Worm (Caenorhabditis elegans): ENCODE data around the gene F10G2.2.

The F10G2.2 gene

DNA sequence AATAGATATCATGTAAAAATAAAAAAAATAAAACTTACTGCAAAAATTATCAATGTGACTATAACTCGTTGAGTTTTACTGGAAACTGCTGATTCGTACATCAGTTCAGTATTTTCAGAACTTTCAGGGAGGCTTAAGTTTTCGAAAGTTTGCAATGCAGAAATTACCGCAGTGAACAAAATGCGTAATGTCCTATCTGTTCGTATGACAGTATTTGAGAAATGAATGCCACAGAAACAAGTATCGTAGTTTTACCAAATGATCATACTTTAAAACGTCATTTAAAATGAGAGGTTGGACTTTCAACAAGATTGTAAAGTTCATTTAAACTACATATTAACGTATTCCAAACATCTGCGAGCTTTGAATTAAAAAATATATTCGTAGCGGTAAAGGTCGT, 25.7 kb downstream of the F10G2.2 start, which contains the start of gene C03G6.21:
Gene C03G6.21 (minus strand): TSS at position 101 of the 400 bp plus-strand sequence.
- TF ChIP-seq ZK546.5 (tag; optimal IDR thresholded peaks at IDR 0.05) (no peak), mml-1 (tag; optimal IDR thresholded peaks at IDR 0.05) (no peak), unc-39 (tag; optimal IDR thresholded peaks at IDR 0.05) (no peak), ceh-82 (tag; optimal IDR thresholded peaks at IDR 0.05) (no peak), egl-27 (tag; optimal IDR thresholded peaks at IDR 0.05) (no peak), snpc-4 (tag; optimal IDR thresholded peaks at IDR 0.05) (no peak), nhr-12 (tag; optimal IDR thresholded peaks at IDR 0.05) (no peak), ztf-4 (tag; optimal IDR thresholded peaks at IDR 0.05) (no peak), nhr-77 (tag; optimal IDR thresholded peaks at IDR 0.05) (no peak), lin-15B (tag; optimal IDR thresholded peaks at IDR 0.05) (no peak), nhr-23 (tag; optimal IDR thresholded peaks at IDR 0.05) (no peak), pha-4 (tag; optimal IDR thresholded peaks at IDR 0.05) (no peak), elt-2 (tag; optimal IDR thresholded peaks at IDR 0.05) (no peak), sea-2 (GFP tag; optimal IDR thresholded peaks at IDR 0.05) (no peak), elt-3 (tag; optimal IDR thresholded peaks at IDR 0.05) (no peak), ceh-9 (tag; optimal IDR thresholded peaks at IDR 0.05) (no peak), egl-5 (tag; optimal IDR thresholded peaks at IDR 0.05) (no peak), R02D3.7 (tag; optimal IDR thresholded peaks at IDR 0.05) (no peak), nhr-43 (tag; optimal IDR thresholded peaks at IDR 0.05; ENCODE audit: poor library complexity, severe bottlenecking) (no peak), nhr-237 (tag; optimal IDR thresholded peaks at IDR 0.05) (no peak)

DNA sequence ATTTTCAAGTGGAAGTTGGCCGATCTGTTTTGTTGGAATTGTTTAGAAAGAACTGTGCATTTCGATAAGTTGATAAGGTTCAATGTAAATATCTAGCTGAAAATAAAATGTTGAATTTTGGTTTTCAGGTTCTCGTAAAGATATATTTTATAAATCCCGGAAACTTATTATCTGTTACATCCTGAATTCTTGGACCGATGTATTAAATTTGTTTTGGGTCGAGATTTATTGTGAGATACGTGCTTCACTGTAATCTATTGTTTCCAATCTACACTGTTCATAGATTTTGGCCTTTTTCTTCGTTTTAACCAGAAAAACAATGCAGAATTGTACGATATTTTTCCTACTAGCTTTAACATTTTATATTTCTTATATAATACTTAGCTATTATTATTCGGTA, 26.2 kb downstream of the F10G2.2 start, which contains the start of gene C03G6.6:
Gene C03G6.6 (plus strand): TSS at position 301 of the 400 bp plus-strand sequence.
- no peak for TF ChIP-seq ceh-82 (tag; optimal IDR thresholded peaks at IDR 0.05)
- TF ChIP-seq ceh-16 (tag; optimal IDR thresholded peaks at IDR 0.05) = no peak
- no peak for TF ChIP-seq sea-2 (GFP tag; optimal IDR thresholded peaks at IDR 0.05)
- no peak for TF ChIP-seq nhr-25 (tag; optimal IDR thresholded peaks at IDR 0.05)

DNA sequence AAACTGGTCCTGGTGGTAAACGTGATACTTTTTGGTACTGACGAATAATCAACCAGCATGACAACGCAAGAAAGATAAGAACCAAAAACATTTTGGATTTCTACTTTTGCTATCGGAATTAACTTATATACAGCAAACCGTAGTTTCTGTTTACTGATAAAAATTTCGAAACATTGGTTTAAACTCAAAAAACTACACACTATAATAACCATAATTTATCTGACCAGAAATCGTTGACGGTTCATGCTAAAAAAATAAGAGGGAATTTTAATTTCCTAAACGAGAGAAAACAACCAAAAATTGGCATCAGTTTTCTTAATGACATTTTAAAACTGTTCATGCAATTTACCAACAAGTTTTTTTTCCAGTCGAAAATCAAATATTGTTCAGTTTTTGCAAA, 30.7 kb downstream of the F10G2.2 start, which contains the start of gene cyp-35A1:
Gene cyp-35A1 (minus strand): TSS at position 101 of the 400 bp plus-strand sequence.
- no peak for TF ChIP-seq ceh-28 (tag; optimal IDR thresholded peaks at IDR 0.05)
- no peak for TF ChIP-seq ztf-11 (tag; optimal IDR thresholded peaks at IDR 0.05)
- no peak for TF ChIP-seq elt-3 (tag; optimal IDR thresholded peaks at IDR 0.05)
- no peak for TF ChIP-seq nhr-67 (tag; optimal IDR thresholded peaks at IDR 0.05)
- TF ChIP-seq skn-1 (tag; optimal IDR thresholded peaks at IDR 0.05) = no peak
- no peak for TF ChIP-seq egl-27 (tag; optimal IDR thresholded peaks at IDR 0.05)
- TF ChIP-seq elt-2 (tag; optimal IDR thresholded peaks at IDR 0.05) = no peak
- TF ChIP-seq ceh-16 (tag; optimal IDR thresholded peaks at IDR 0.05) = no peak
- TF ChIP-seq mdl-1 (tag; optimal IDR thresholded peaks at IDR 0.05) = no peak
- no peak for TF ChIP-seq fos-1 (tag; optimal IDR thresholded peaks at IDR 0.05)
- TF ChIP-seq nhr-76 (tag; optimal IDR thresholded peaks at IDR 0.05) = no peak
- no peak for TF ChIP-seq daf-12 (tag; optimal IDR thresholded peaks at IDR 0.05)
- no peak for TF ChIP-seq nhr-28 (tag; optimal IDR thresholded peaks at IDR 0.05)
- TF ChIP-seq nhr-43 (tag; optimal IDR thresholded peaks at IDR 0.05; ENCODE audit: poor library complexity, severe bottlenecking) = no peak

DNA sequence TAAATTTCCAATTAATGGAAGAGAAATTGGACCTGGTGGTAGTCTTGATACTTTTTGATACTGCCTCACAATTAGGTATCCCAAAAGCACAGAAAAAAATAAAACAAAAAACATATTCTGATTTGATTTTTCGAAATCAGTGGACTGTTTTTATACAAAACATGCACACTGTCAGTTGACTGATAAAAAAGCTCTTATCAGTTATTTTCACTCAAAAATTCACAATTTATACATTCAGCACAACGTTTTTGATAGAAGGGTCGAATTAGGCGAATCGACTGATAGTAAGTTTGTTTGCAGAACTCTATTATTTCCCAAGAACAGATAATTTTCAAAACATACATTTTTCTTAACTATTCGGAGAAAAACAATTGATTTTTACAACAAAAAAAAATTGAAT, 33.1 kb downstream of the F10G2.2 start, which contains the start of gene cyp-35A2:
Gene cyp-35A2 (minus strand): TSS at position 124 of the 400 bp plus-strand sequence.
- TF ChIP-seq pqm-1 (tag; optimal IDR thresholded peaks at IDR 0.05) = peak; percentile 79
- TF ChIP-seq nhr-28 (tag; optimal IDR thresholded peaks at IDR 0.05) = no peak
- no peak for TF ChIP-seq ceh-16 (tag; optimal IDR thresholded peaks at IDR 0.05)
- no peak for TF ChIP-seq snpc-4 (tag; optimal IDR thresholded peaks at IDR 0.05)
- peak; percentile 86 for TF ChIP-seq elt-2 (tag; optimal IDR thresholded peaks at IDR 0.05)

DNA sequence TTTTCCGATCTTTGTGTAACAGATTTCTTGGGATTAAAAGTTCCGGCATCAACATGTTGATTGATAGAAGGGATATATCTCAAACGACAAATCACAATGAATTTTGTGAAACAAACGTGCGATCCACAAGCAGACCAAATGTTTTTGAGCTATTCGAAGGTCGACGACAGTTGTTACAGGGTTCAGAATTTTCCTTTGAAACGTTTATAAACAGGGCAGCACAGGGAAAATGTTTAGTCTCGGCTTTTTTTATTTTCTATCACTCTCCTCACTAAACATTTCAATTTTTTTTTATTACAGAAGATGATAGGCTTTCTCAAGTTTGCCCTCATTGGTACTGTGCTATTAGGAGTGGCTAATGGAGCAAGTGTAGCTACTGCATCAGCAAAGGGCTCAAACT, 34.0 kb downstream of the F10G2.2 start, which contains the start of gene exc-13:
Gene exc-13 (plus strand): TSS at position 301 of the 400 bp plus-strand sequence.
- TF ChIP-seq lin-39 (tag; optimal IDR thresholded peaks at IDR 0.05) (peak; percentile 2), skn-1 (tag; optimal IDR thresholded peaks at IDR 0.05) (no peak)

DNA sequence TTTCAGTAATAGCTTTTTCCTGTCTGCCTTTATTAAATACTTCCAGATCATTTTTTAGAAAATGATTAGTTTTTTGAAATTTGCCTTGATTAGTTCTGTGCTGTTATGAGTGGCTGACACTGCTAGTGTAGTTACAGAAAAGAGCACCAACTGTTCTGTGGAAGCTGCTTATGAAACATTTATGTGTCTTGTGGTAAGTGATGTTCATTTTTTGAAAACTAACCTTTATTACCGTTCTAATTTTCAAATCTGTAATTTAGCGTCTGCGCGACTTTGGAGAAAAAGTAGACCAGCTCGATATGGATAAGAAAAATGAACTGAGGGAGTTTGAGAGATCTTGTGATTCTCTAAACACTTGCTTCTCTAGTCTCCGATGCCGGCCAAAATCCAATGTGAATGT, 38.6 kb downstream of the F10G2.2 start, which contains the start of gene srj-14:
Gene srj-14 (plus strand): TSS at position 131 of the 400 bp plus-strand sequence.
- TF ChIP-seq unc-62 (GFP tag; optimal IDR thresholded peaks at IDR 0.05) (no peak), snpc-4 (tag; optimal IDR thresholded peaks at IDR 0.05) (no peak), aly-2 (tag; optimal IDR thresholded peaks at IDR 0.05) (no peak), elt-1 (tag; optimal IDR thresholded peaks at IDR 0.05) (no peak), zag-1 (tag; optimal IDR thresholded peaks at IDR 0.05) (no peak), nhr-43 (tag; optimal IDR thresholded peaks at IDR 0.05; ENCODE audit: poor library complexity, severe bottlenecking) (no peak), ama-1 (optimal IDR thresholded peaks at IDR 0.05) (no peak), fkh-10 (GFP tag; optimal IDR thresholded peaks at IDR 0.05) (no peak), nhr-28 (tag; optimal IDR thresholded peaks at IDR 0.05) (no peak), ztf-11 (tag; optimal IDR thresholded peaks at IDR 0.05) (no peak), lin-15B (tag; optimal IDR thresholded peaks at IDR 0.05) (no peak), fkh-2 (tag; optimal IDR thresholded peaks at IDR 0.05) (no peak), nhr-76 (tag; optimal IDR thresholded peaks at IDR 0.05) (no peak), sea-2 (GFP tag; optimal IDR thresholded peaks at IDR 0.05) (no peak), egl-27 (tag; optimal IDR thresholded peaks at IDR 0.05) (no peak), fos-1 (tag; optimal IDR thresholded peaks at IDR 0.05) (no peak), nhr-11 (tag; optimal IDR thresholded peaks at IDR 0.05) (no peak)

All from whole organism, L3 larva.